Fruit fly (Drosophila melanogaster) whole organism, prepupa: ENCODE results near the gene CG14183.

Source experiments
- CG6792 ChIP-seq: fragments of 200-800 bp; sonication (Bioruptor generic); optimal IDR thresholded peaks from 3 replicates; lab custom pipeline; 2016; ENCODE audit warnings: missing biosample characterization, missing genetic modification characterization
- CG7368 ChIP-seq: fragments of 200-800 bp; sonication (Bioruptor generic); optimal IDR thresholded peaks from 3 replicates; lab custom pipeline; 2016; ENCODE audit warnings: missing biosample characterization, missing genetic modification characterization
- Sox15 ChIP-seq: fragments of 200-800 bp; sonication (Bioruptor generic); optimal IDR thresholded peaks from 3 replicates; lab custom pipeline; 2016; ENCODE audit warnings: missing biosample characterization, missing genetic modification characterization
- acj6 ChIP-seq: fragments of 200-800 bp; sonication (Bioruptor generic); optimal IDR thresholded peaks from 3 replicates; lab custom pipeline; 2016; ENCODE audit warnings: missing biosample characterization, missing genetic modification characterization
- eg ChIP-seq: fragments of 200-800 bp; sonication (Bioruptor generic); IDR thresholded peaks from 3 replicates; pipeline ENCODE4 v1.3.6; 2022; ENCODE audit warnings: missing biosample characterization, missing genetic modification characterization
- ss ChIP-seq, 2 experiments: fragments of 200-800 bp; sonication (Bioruptor generic); optimal IDR thresholded peaks; 2 replicates in 1 of 2; 3 replicates in 1 of 2; lab custom pipeline; 2017 to 2018; ENCODE audit warnings: mild to moderate bottlenecking in 2 of 2, missing biosample characterization in 2 of 2, missing genetic modification characterization in 2 of 2, moderate library complexity in 1 of 2

DNA sequence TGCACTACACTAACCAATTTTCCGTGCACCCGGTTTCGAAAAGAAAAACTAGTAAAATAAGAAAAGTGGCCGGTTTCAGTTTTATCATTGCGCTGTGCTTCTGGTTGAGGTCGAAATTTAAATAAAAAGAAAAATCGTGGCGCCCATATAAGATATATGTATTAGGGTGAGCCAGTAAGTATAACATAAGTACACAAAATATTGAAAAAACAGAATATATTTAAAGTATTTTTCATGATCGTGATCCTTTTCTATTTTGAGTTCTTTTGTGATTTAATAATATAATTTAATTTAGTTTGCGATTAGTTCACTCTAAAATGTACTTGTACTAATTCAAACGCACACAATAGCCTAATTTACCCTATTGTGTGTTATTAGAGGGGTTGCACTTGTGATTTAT lies 38.7 kb downstream of the CG14183 start, which contains the start of gene Csas:
- no peak for TF ChIP-seq CG7368 (GFP tag; lab: Kevin White, UChicago)
- no peak for TF ChIP-seq ss (GFP tag; optimal IDR thresholded peaks at IDR 0.05; lab: Kevin White, UChicago)
- TF ChIP-seq acj6 (GFP tag; lab: Kevin White, UChicago): no peak
- TF ChIP-seq CG6792 (GFP tag; lab: Kevin White, UChicago): no peak
- no peak for TF ChIP-seq eg (GFP tag; lab: Robert Waterston, UW)
- no peak for TF ChIP-seq Sox15 (GFP tag; lab: Kevin White, UChicago)
